Fruit fly (Drosophila melanogaster) whole organism, embryonic: ENCODE measurements around the gene mio.
A peak's percentile ranks its signal among the peaks of the same experiment; 100 is the strongest.

ENCODE experiments used
- Aef1 ChIP-seq: fragments of 200-800 bp; sonication (Bioruptor generic); IDR thresholded peaks from 3 replicates; pipeline ENCODE4 v1.3.6; 2022; ENCODE audit warnings: missing biosample characterization, missing genetic modification characterization
- Bgb ChIP-seq: fragments of 200-800 bp; sonication (Bioruptor generic); IDR thresholded peaks from 2 replicates; pipeline ENCODE4 v1.3.6; 2022; ENCODE audit warnings: missing biosample characterization, missing genetic modification characterization; ENCODE audit not compliant: partially characterized antibody
- C15 ChIP-seq: fragments of 200-800 bp; sonication (Bioruptor generic); IDR thresholded peaks from 3 replicates; pipeline ENCODE4 v1.3.6; 2022; ENCODE audit warnings: missing biosample characterization, missing genetic modification characterization
- CG10321 ChIP-seq: fragments of 200-800 bp; sonication (Bioruptor generic); IDR thresholded peaks from 2 replicates; pipeline ENCODE4 v1.3.6; 2022; ENCODE audit warnings: missing biosample characterization, missing genetic modification characterization
- CG11560 ChIP-seq: fragments of 200-800 bp; sonication (Bioruptor generic); IDR thresholded peaks from 3 replicates; pipeline ENCODE4 v1.3.6; 2022; ENCODE audit warnings: missing biosample characterization, missing genetic modification characterization
- CG11695 ChIP-seq: fragments of 200-800 bp; sonication (Bioruptor generic); IDR thresholded peaks from 3 replicates; pipeline ENCODE4 v1.3.6; 2022; ENCODE audit warnings: missing biosample characterization, missing genetic modification characterization
- CG14014 ChIP-seq: fragments of 200-800 bp; sonication (Bioruptor generic); IDR thresholded peaks from 2 replicates; pipeline ENCODE4 v1.3.6; 2022; ENCODE audit warnings: missing biosample characterization, missing genetic modification characterization
- CG14050 ChIP-seq: fragments of 200-800 bp; sonication (Bioruptor generic); IDR thresholded peaks from 3 replicates; pipeline ENCODE4 v1.3.6; 2022; ENCODE audit warnings: missing biosample characterization, missing genetic modification characterization
- CG16815 ChIP-seq: fragments of 200-800 bp; sonication (Bioruptor generic); optimal IDR thresholded peaks from 3 replicates; lab custom pipeline; 2017; ENCODE audit warnings: missing biosample characterization, mild to moderate bottlenecking, missing genetic modification characterization
- CG17186 ChIP-seq: fragments of 200-800 bp; sonication (Bioruptor generic); optimal IDR thresholded peaks from 3 replicates; lab custom pipeline; 2017; ENCODE audit warnings: missing biosample characterization, missing genetic modification reagents, missing genetic modification characterization
- CG1832 ChIP-seq: fragments of 200-800 bp; sonication (Bioruptor generic); optimal IDR thresholded peaks from 2 replicates; lab custom pipeline; 2017; ENCODE audit warnings: missing biosample characterization, mild to moderate bottlenecking, missing genetic modification characterization, inconsistent platforms
- CG2129 ChIP-seq: fragments of 200-800 bp; sonication (Bioruptor generic); IDR thresholded peaks from 2 replicates; pipeline ENCODE4 v1.3.6; 2022; ENCODE audit warnings: missing biosample characterization, missing genetic modification characterization; ENCODE audit not compliant: partially characterized antibody
- CG31388 ChIP-seq: fragments of 200-800 bp; sonication (Bioruptor generic); optimal IDR thresholded peaks from 2 replicates; lab custom pipeline; 2016; ENCODE audit warnings: missing biosample characterization, missing genetic modification characterization
- CG42726 ChIP-seq: fragments of 200-800 bp; sonication (Bioruptor generic); IDR thresholded peaks from 2 replicates; pipeline ENCODE4 v1.3.6; 2022; ENCODE audit warnings: missing biosample characterization, missing genetic modification characterization; ENCODE audit not compliant: partially characterized antibody
- CG5180 ChIP-seq: fragments of 200-800 bp; sonication (Bioruptor generic); optimal IDR thresholded peaks from 3 replicates; lab custom pipeline; 2017; ENCODE audit warnings: missing biosample characterization, missing genetic modification characterization, mild to moderate bottlenecking, moderate library complexity, missing genetic modification reagents
- CG6683 ChIP-seq: fragments of 200-800 bp; sonication (Bioruptor generic); optimal IDR thresholded peaks from 2 replicates; lab custom pipeline; 2017; ENCODE audit warnings: missing biosample characterization, mild to moderate bottlenecking, missing genetic modification characterization, missing genetic modification reagents
- CG6765 ChIP-seq: fragments of 200-800 bp; sonication (Bioruptor generic); optimal IDR thresholded peaks from 3 replicates; lab custom pipeline; 2017; ENCODE audit warnings: missing biosample characterization, mild to moderate bottlenecking, missing genetic modification characterization
- CG8089 ChIP-seq: fragments of 200-800 bp; sonication (Bioruptor generic); optimal IDR thresholded peaks from 3 replicates; lab custom pipeline; 2016; ENCODE audit warnings: missing biosample characterization, missing genetic modification characterization
- CG9215 ChIP-seq: fragments of 200-800 bp; sonication (Bioruptor generic); IDR thresholded peaks from 2 replicates; pipeline ENCODE4 v1.3.6; 2022; ENCODE audit warnings: missing biosample characterization, missing genetic modification characterization
- CoRest ChIP-seq: fragments of 200-800 bp; sonication (Bioruptor generic); optimal IDR thresholded peaks from 3 replicates; lab custom pipeline; 2018; ENCODE audit warnings: missing biosample characterization, mild to moderate bottlenecking, missing genetic modification characterization, moderate library complexity
- Elba2 ChIP-seq: fragments of 200-800 bp; sonication (Bioruptor generic); optimal IDR thresholded peaks from 3 replicates; lab custom pipeline; 2016; ENCODE audit warnings: missing biosample characterization, missing genetic modification characterization
- Meics ChIP-seq: fragments of 200-800 bp; sonication (Bioruptor generic); optimal IDR thresholded peaks from 2 replicates; lab custom pipeline; 2017; ENCODE audit warnings: missing biosample characterization, mild to moderate bottlenecking, missing genetic modification characterization
- Mes4 ChIP-seq: fragments of 200-800 bp; sonication (Bioruptor generic); optimal IDR thresholded peaks from 2 replicates; lab custom pipeline; 2016; ENCODE audit warnings: missing biosample characterization, missing genetic modification characterization
- Myb ChIP-seq: fragments of 200-800 bp; sonication (Bioruptor generic); optimal IDR thresholded peaks from 2 replicates; lab custom pipeline; 2016; ENCODE audit warnings: missing biosample characterization, missing genetic modification characterization
- bbx ChIP-seq: fragments of 200-800 bp; sonication (Bioruptor generic); IDR thresholded peaks from 2 replicates; pipeline ENCODE4 v1.3.6; 2022; ENCODE audit warnings: missing biosample characterization, missing genetic modification characterization; ENCODE audit not compliant: partially characterized antibody
- caup ChIP-seq: fragments of 200-800 bp; sonication (Bioruptor generic); optimal IDR thresholded peaks from 3 replicates; lab custom pipeline; 2017; ENCODE audit warnings: missing biosample characterization, mild to moderate bottlenecking, missing genetic modification characterization, moderate library complexity; ENCODE audit not compliant: severe bottlenecking
- dmrt99B ChIP-seq: fragments of 200-800 bp; sonication (Bioruptor generic); optimal IDR thresholded peaks from 2 replicates; lab custom pipeline; 2018; ENCODE audit warnings: missing biosample characterization, mild to moderate bottlenecking, missing genetic modification characterization, moderate library complexity
- gcm ChIP-seq: fragments of 200-800 bp; sonication (Bioruptor generic); optimal IDR thresholded peaks from 2 replicates; lab custom pipeline; 2019; ENCODE audit warnings: missing biosample characterization, mild to moderate bottlenecking, missing genetic modification characterization, moderate library complexity
- gfzf ChIP-seq: fragments of 200-800 bp; sonication (Bioruptor generic); optimal IDR thresholded peaks from 2 replicates; lab custom pipeline; 2016; ENCODE audit warnings: missing biosample characterization, mild to moderate bottlenecking, missing genetic modification characterization, moderate library complexity
- hb ChIP-seq: fragments of 200-800 bp; sonication (Bioruptor generic); IDR thresholded peaks from 3 replicates; pipeline ENCODE4 v1.3.6; 2022; ENCODE audit warnings: missing biosample characterization, missing genetic modification characterization; ENCODE audit not compliant: partially characterized antibody
- hbn ChIP-seq: fragments of 200-800 bp; sonication (Bioruptor generic); IDR thresholded peaks from 2 replicates; pipeline ENCODE4 v1.3.6; 2022; ENCODE audit warnings: missing biosample characterization, missing genetic modification characterization; ENCODE audit not compliant: partially characterized antibody
- inv ChIP-seq: fragments of 200-800 bp; sonication (Bioruptor generic); IDR thresholded peaks from 2 replicates; pipeline ENCODE4 v1.3.6; 2022; ENCODE audit warnings: missing biosample characterization, missing genetic modification characterization; ENCODE audit not compliant: partially characterized antibody
- jing ChIP-seq: fragments of 200-800 bp; sonication (Bioruptor generic); optimal IDR thresholded peaks from 2 replicates; lab custom pipeline; 2018; ENCODE audit warnings: missing biosample characterization, mild to moderate bottlenecking, missing genetic modification characterization
- mirr ChIP-seq: fragments of 200-800 bp; sonication (Bioruptor generic); optimal IDR thresholded peaks from 3 replicates; lab custom pipeline; 2018; ENCODE audit warnings: missing biosample characterization, mild to moderate bottlenecking, missing genetic modification characterization
- nerfin-1 ChIP-seq: fragments of 200-800 bp; sonication (Bioruptor generic); optimal IDR thresholded peaks from 3 replicates; lab custom pipeline; 2019; ENCODE audit warnings: missing biosample characterization, mild to moderate bottlenecking, missing genetic modification characterization, moderate library complexity
- onecut ChIP-seq: fragments of 200-800 bp; sonication (Bioruptor generic); IDR thresholded peaks from 2 replicates; pipeline ENCODE4 v1.3.6; 2022; ENCODE audit warnings: missing biosample characterization, missing genetic modification characterization
- sd ChIP-seq: fragments of 200-800 bp; sonication (Bioruptor generic); optimal IDR thresholded peaks from 3 replicates; lab custom pipeline; 2018; ENCODE audit warnings: missing biosample characterization, mild to moderate bottlenecking, missing genetic modification characterization, moderate library complexity
- sens ChIP-seq: fragments of 200-800 bp; sonication (Bioruptor generic); peaks from one replicate; lab custom pipeline; 2016; ENCODE audit warnings: missing biosample characterization, missing genetic modification characterization
- usp ChIP-seq: fragments of >200 bp; optimal IDR thresholded peaks from 2 replicates; lab custom pipeline; 2017; ENCODE audit warnings: missing biosample characterization, missing genetic modification characterization
- zfh2 ChIP-seq: fragments of 200-800 bp; sonication (Bioruptor generic); optimal IDR thresholded peaks from 2 replicates; lab custom pipeline; 2016; ENCODE audit warnings: missing biosample characterization, missing genetic modification characterization

Gene mio

dm6 chr2L:2201107-2201561 lies 16.0 kb upstream of the mio start (continued):
- TF ChIP-seq inv (GFP tag; lab: Robert Waterston, UW) (no peak), CoRest (peak; percentile 89), CG1832 (no peak), Myb (GFP tag; lab: Kevin White, UChicago) (peak; percentile 18), CG9215 (peak; percentile 28; the same call in 1 of the 2 replicates), gcm (GFP tag; lab: Kevin White, UChicago) (peak; percentile 86), Mes4 (GFP tag; lab: Kevin White, UChicago) (peak; percentile 75), Bgb (GFP tag; lab: Robert Waterston, UW) (no peak), CG14050 (GFP tag; lab: Robert Waterston, UW) (no peak), CG17186 (GFP tag; lab: Kevin White, UChicago) (peak; percentile 71), sens (GFP tag; lab: Kevin White, UChicago) (peak; percentile 98), Aef1 (GFP tag; lab: Robert Waterston, UW) (no peak; the same call in 2 of the 3 replicates), caup (GFP tag; lab: Kevin White, UChicago) (peak; percentile 57), hbn (GFP tag; lab: Robert Waterston, UW) (no peak), CG6683 (GFP tag; lab: Kevin White, UChicago) (peak; percentile 42), bbx (GFP tag; lab: Robert Waterston, UW) (no peak), sd (tag; lab: Kevin White, UChicago) (no peak), CG2129 (GFP tag; lab: Robert Waterston, UW) (no peak), nerfin-1 (tag; lab: Kevin White, UChicago) (peak; percentile 92), zfh2 (GFP tag; lab: Kevin White, UChicago) (no peak), CG11695 (GFP tag; lab: Robert Waterston, UW) (peak; percentile 54; the same call in 1 of the 3 replicates), CG6765 (GFP tag; lab: Kevin White, UChicago) (no peak), jing (GFP tag; lab: Kevin White, UChicago) (peak; percentile 52), CG31388 (peak; percentile 52), CG11560 (tag; lab: Robert Waterston, UW) (no peak), mirr (GFP tag; lab: Kevin White, UChicago) (no peak), CG5180 (GFP tag; lab: Kevin White, UChicago) (no peak), gfzf (no peak), Meics (GFP tag; lab: Kevin White, UChicago) (peak; percentile 32), CG42726 (GFP tag; lab: Robert Waterston, UW) (no peak), C15 (GFP tag; lab: Robert Waterston, UW) (no peak), dmrt99B (tag; lab: Kevin White, UChicago) (peak; percentile 82), hb (GFP tag; lab: Robert Waterston, UW) (no peak), CG8089 (GFP tag; lab: Kevin White, UChicago) (peak; percentile 70), CG14014 (GFP tag; lab: Robert Waterston, UW) (0 out of 2 replicates have a peak, but pooled peaks have one; percentile 29), Elba2 (GFP tag; lab: Kevin White, UChicago) (no peak), onecut (GFP tag; lab: Robert Waterston, UW) (peak; percentile 71), CG10321 (GFP tag; lab: Robert Waterston, UW) (0 out of 2 replicates have a peak, but pooled peaks have one; percentile 7), usp (GFP tag; lab: Kevin White, UChicago) (no peak), CG16815 (GFP tag; lab: Kevin White, UChicago) (peak; percentile 80)
